Fruit fly (Drosophila melanogaster) S2 (cell line): ENCODE data around the gene CG34452.

ENCODE experiments used
- CG8478 ChIP-seq: fragments of >200 bp; optimal IDR thresholded peaks from 2 replicates; lab custom pipeline; 2018
- CTCF ChIP-seq, 2 experiments: fragments of >200 bp; optimal IDR thresholded peaks; 2 replicates each; lab custom pipeline; 2018

The CG34452 gene

dm6 chr3L:15655910-15656309, 31.8 kb downstream of the CG34452 start, which contains the start of gene Eig71Ee:
Eig71Ee (minus strand) TSS chr3L:15656010.
- TF ChIP-seq CG8478 (lab: Kevin White, UChicago) (no peak), CTCF (optimal IDR thresholded peaks at IDR 0.05; lab: Kevin White, UChicago) (no peak)

dm6 chr3L:15652154-15652553, 35.5 kb downstream of the CG34452 start, which contains the start of the genes Eig71Ec and Eig71Ed:
Eig71Ec (minus strand) TSS chr3L:15652254.
Eig71Ed (plus strand) TSS chr3L:15652537.
- TF ChIP-seq CTCF (optimal IDR thresholded peaks at IDR 0.05; lab: Kevin White, UChicago): no peak
- no peak for TF ChIP-seq CG8478 (lab: Kevin White, UChicago)

dm6 chr3L:15650552-15650951, 37.1 kb downstream of the CG34452 start, which contains the start of gene CG43084:
CG43084 (plus strand) TSS chr3L:15650852.
- TF ChIP-seq CG8478 (lab: Kevin White, UChicago) (no peak), CTCF (optimal IDR thresholded peaks at IDR 0.05; lab: Kevin White, UChicago) (no peak)

dm6 chr3L:15649561-15649960, 38.1 kb downstream of the CG34452 start, which contains the start of the genes Eig71Ea and Eig71Eb:
Eig71Ea (minus strand) TSS chr3L:15649661.
Eig71Eb (plus strand) TSS chr3L:15649936.
- no peak for TF ChIP-seq CTCF (optimal IDR thresholded peaks at IDR 0.05; lab: Kevin White, UChicago)
- no peak for TF ChIP-seq CG8478 (lab: Kevin White, UChicago)

- TF ChIP-seq CTCF (optimal IDR thresholded peaks at IDR 0.05; lab: Kevin White, UChicago) (no peak), CG8478 (lab: Kevin White, UChicago) (no peak)
Observed at dm6 chr3L:15647712-15648621, 39.7 kb downstream of the CG34452 start, which contains the start of the genes comm3 and CG43083. comm3 (minus strand) TSS chr3L:15647762. CG43083 (plus strand) TSS chr3L:15648571.

- no peak for TF ChIP-seq CTCF (optimal IDR thresholded peaks at IDR 0.05; lab: Kevin White, UChicago)
- no peak for TF ChIP-seq CG8478 (lab: Kevin White, UChicago)
Observed at dm6 chr3L:15646182-15646581, 41.5 kb downstream of the CG34452 start.

dm6 chr3L:15641590-15642019, 46.1 kb downstream of the CG34452 start:
- TF ChIP-seq CTCF (optimal IDR thresholded peaks at IDR 0.05; lab: Kevin White, UChicago): no peak
- TF ChIP-seq CG8478 (lab: Kevin White, UChicago): no peak

dm6 chr3L:15639978-15640377, 47.7 kb downstream of the CG34452 start:
- TF ChIP-seq CTCF (optimal IDR thresholded peaks at IDR 0.05; lab: Kevin White, UChicago): no peak
- no peak for TF ChIP-seq CG8478 (lab: Kevin White, UChicago)

dm6 chr3L:15638524-15638923, 49.2 kb downstream of the CG34452 start:
- no peak for TF ChIP-seq CG8478 (lab: Kevin White, UChicago)
- no peak for TF ChIP-seq CTCF (optimal IDR thresholded peaks at IDR 0.05; lab: Kevin White, UChicago)

- no peak for TF ChIP-seq CTCF (optimal IDR thresholded peaks at IDR 0.05; lab: Kevin White, UChicago)
- TF ChIP-seq CG8478 (lab: Kevin White, UChicago): no peak
Observed at dm6 chr3L:15637618-15638017, 50.1 kb downstream of the CG34452 start.

dm6 chr3L:15636978-15637377, 50.7 kb downstream of the CG34452 start:
- TF ChIP-seq CTCF (optimal IDR thresholded peaks at IDR 0.05; lab: Kevin White, UChicago): peak in 1 of 2 experiments; percentile 22
- TF ChIP-seq CG8478 (lab: Kevin White, UChicago): no peak

- TF ChIP-seq CTCF (optimal IDR thresholded peaks at IDR 0.05; lab: Kevin White, UChicago): no peak
Observed at dm6 chr3L:15636359-15636758, 51.3 kb downstream of the CG34452 start.
